Worm (Caenorhabditis elegans) whole organism, L1 larva: ENCODE data around the gene Y62H9A.12.

Experiments used
- C16A3.4 ChIP-seq: fragments of 150-350 bp; optimal IDR thresholded peaks from 2 replicates; lab custom pipeline; 2014; ENCODE audit warnings: missing biosample characterization, missing genetic modification characterization
- F16B12.6 ChIP-seq: fragments of 150-350 bp; optimal IDR thresholded peaks from 2 replicates; lab custom pipeline; 2014; ENCODE audit warnings: missing biosample characterization, missing genetic modification characterization
- Y116A8C.19 ChIP-seq: sonication (generic microtip); optimal IDR thresholded peaks from 2 replicates; lab custom pipeline; 2016; ENCODE audit warnings: missing compliant biosample characterization, missing genetic modification characterization, borderline replicate concordance
- alr-1 ChIP-seq: fragments of 200-800 bp; sonication (Bioruptor generic); optimal IDR thresholded peaks from 2 replicates; lab custom pipeline; 2018; ENCODE audit warnings: borderline replicate concordance, mild to moderate bottlenecking, missing genetic modification characterization, missing compliant biosample characterization
- aly-2 ChIP-seq: fragments of 150-350 bp; optimal IDR thresholded peaks from 2 replicates; lab custom pipeline; 2014; ENCODE audit warnings: missing biosample characterization, missing genetic modification characterization
- ama-1 ChIP-seq: fragments of 150-350 bp; optimal IDR thresholded peaks from 2 replicates; lab custom pipeline; 2014
- ceh-63 ChIP-seq: fragments of 200-800 bp; sonication (Bioruptor generic); optimal IDR thresholded peaks from 2 replicates; lab custom pipeline; 2018; ENCODE audit warnings: mild to moderate bottlenecking, missing genetic modification characterization, missing compliant biosample characterization
- ceh-8 ChIP-seq: fragments of 200-800 bp; sonication (Bioruptor generic); optimal IDR thresholded peaks from 2 replicates; lab custom pipeline; 2018; ENCODE audit warnings: mild to moderate bottlenecking, missing genetic modification characterization, moderate library complexity, missing compliant biosample characterization
- ceh-82 ChIP-seq, 3 experiments: fragments of 150-350 bp in 1 of 3; sonication (generic microtip) in 2 of 3; optimal IDR thresholded peaks; 2 replicates each; lab custom pipeline; 2014 to 2017; ENCODE audit warnings: missing biosample characterization in 3 of 3, missing genetic modification characterization in 3 of 3
- ceh-88 ChIP-seq: fragments of 200-800 bp; sonication (Bioruptor generic); IDR thresholded peaks from 2 replicates; pipeline ENCODE4 v1.3.6; 2022; ENCODE audit warnings: missing genetic modification characterization, missing compliant biosample characterization
- ces-1 ChIP-seq: fragments of 150-350 bp; optimal IDR thresholded peaks from 2 replicates; lab custom pipeline; 2014; ENCODE audit warnings: missing biosample characterization, missing genetic modification reagents, missing genetic modification characterization
- dpl-1 ChIP-seq, 3 experiments: fragments of 150-350 bp in 2 of 3; sonication (generic microtip) in 1 of 3; optimal IDR thresholded peaks; 2 replicates each; lab custom pipeline; 2014 to 2017; ENCODE audit warnings: missing biosample characterization in 3 of 3, missing genetic modification characterization in 3 of 3, missing genetic modification reagents in 3 of 3
- efl-3 ChIP-seq: fragments of 200-800 bp; sonication (Bioruptor generic); optimal IDR thresholded peaks from 2 replicates; lab custom pipeline; 2018; ENCODE audit warnings: mild to moderate bottlenecking, missing genetic modification characterization, missing compliant biosample characterization
- egl-27 ChIP-seq, 2 experiments: fragments of 150-350 bp in 1 of 2; sonication (generic microtip); optimal IDR thresholded peaks; 3 replicates each; lab custom pipeline; 2017 to 2018; ENCODE audit warnings: missing biosample characterization in 2 of 2, missing genetic modification characterization in 2 of 2, missing genetic modification reagents in 2 of 2
- elt-2 ChIP-seq: sonication (generic microtip); optimal IDR thresholded peaks from 2 replicates; lab custom pipeline; 2016; ENCODE audit warnings: missing genetic modification characterization, mild to moderate bottlenecking, inconsistent platforms, missing compliant biosample characterization, missing genetic modification reagents
- elt-3 ChIP-seq, 6 experiments: fragments of 150-350 bp in 1 of 6; sonication (generic microtip); optimal IDR thresholded peaks; 2 replicates each; lab custom pipeline; 2017 to 2018; ENCODE audit warnings: missing biosample characterization in 6 of 6, missing genetic modification characterization in 6 of 6, inconsistent platforms in 1 of 6
- ets-5 ChIP-seq: fragments of 200-800 bp; sonication (Bioruptor generic); IDR thresholded peaks from 2 replicates; pipeline ENCODE4 v1.3.6; 2022; ENCODE audit warnings: missing genetic modification characterization, missing compliant biosample characterization
- fkh-10 ChIP-seq: sonication (generic microtip); optimal IDR thresholded peaks from 2 replicates; lab custom pipeline; 2017; ENCODE audit warnings: missing biosample characterization, missing genetic modification reagents, missing genetic modification characterization
- fos-1 ChIP-seq: fragments of 150-350 bp; optimal IDR thresholded peaks from 2 replicates; lab custom pipeline; 2014; ENCODE audit warnings: missing biosample characterization, missing genetic modification characterization
- grh-1 ChIP-seq: fragments of 200-800 bp; sonication (Bioruptor generic); IDR thresholded peaks from 2 replicates; pipeline ENCODE4 v1.3.6; 2022; ENCODE audit warnings: missing genetic modification reagents, missing genetic modification characterization, missing compliant biosample characterization
- hlh-4 ChIP-seq: sonication (generic microtip); optimal IDR thresholded peaks from 2 replicates; lab custom pipeline; 2016; ENCODE audit warnings: mild to moderate bottlenecking, missing genetic modification characterization, missing compliant biosample characterization
- hpl-2 ChIP-seq: fragments of 150-350 bp; optimal IDR thresholded peaks from 2 replicates; lab custom pipeline; 2014; ENCODE audit warnings: missing biosample characterization, missing genetic modification reagents, missing genetic modification characterization
- irx-1 ChIP-seq: sonication (generic microtip); optimal IDR thresholded peaks from 2 replicates; lab custom pipeline; 2016; ENCODE audit warnings: missing genetic modification characterization, missing compliant biosample characterization
- isw-1 ChIP-seq: fragments of 200-800 bp; sonication (Bioruptor generic); IDR thresholded peaks from 2 replicates; pipeline ENCODE4 v1.3.6; 2022; ENCODE audit warnings: missing genetic modification characterization, missing compliant biosample characterization
- jun-1 ChIP-seq: fragments of 150-350 bp; optimal IDR thresholded peaks from 2 replicates; lab custom pipeline; 2014; ENCODE audit warnings: missing biosample characterization, missing genetic modification reagents, missing genetic modification characterization
- lin-13 ChIP-seq: fragments of 150-350 bp; optimal IDR thresholded peaks from 2 replicates; lab custom pipeline; 2014; ENCODE audit warnings: missing biosample characterization, missing genetic modification reagents, missing genetic modification characterization
- lin-14 ChIP-seq: fragments of 200-800 bp; sonication (Bioruptor generic); optimal IDR thresholded peaks from 2 replicates; lab custom pipeline; 2018; ENCODE audit warnings: mild to moderate bottlenecking, missing genetic modification characterization, moderate library complexity, missing compliant biosample characterization
- lin-15B ChIP-seq: fragments of 150-350 bp; sonication (generic microtip); optimal IDR thresholded peaks from 3 replicates; lab custom pipeline; 2014; ENCODE audit warnings: missing biosample characterization, missing genetic modification characterization
- lin-35 ChIP-seq, 2 experiments: fragments of 150-350 bp; optimal IDR thresholded peaks; 2 replicates each; lab custom pipeline; 2014; ENCODE audit warnings: missing biosample characterization in 2 of 2, missing genetic modification characterization in 2 of 2, missing genetic modification reagents in 2 of 2
- lin-39 ChIP-seq: fragments of 150-350 bp; optimal IDR thresholded peaks from 2 replicates; lab custom pipeline; 2014; ENCODE audit warnings: missing biosample characterization, missing genetic modification reagents, missing genetic modification characterization
- mab-9 ChIP-seq: fragments of 200-800 bp; sonication (Bioruptor generic); IDR thresholded peaks from 2 replicates; pipeline ENCODE4 v1.3.6; 2022; ENCODE audit warnings: missing genetic modification reagents, missing genetic modification characterization, missing compliant biosample characterization
- mdl-1 ChIP-seq, 2 experiments: fragments of 150-350 bp; optimal IDR thresholded peaks; 2 replicates each; lab custom pipeline; 2014 to 2017; ENCODE audit warnings: missing biosample characterization in 2 of 2, missing genetic modification characterization in 2 of 2, inconsistent platforms in 1 of 2
- mef-2 ChIP-seq: fragments of 150-350 bp; optimal IDR thresholded peaks from 2 replicates; lab custom pipeline; 2014; ENCODE audit warnings: missing biosample characterization, missing genetic modification characterization
- nhr-11 ChIP-seq: fragments of 150-350 bp; optimal IDR thresholded peaks from 2 replicates; lab custom pipeline; 2014; ENCODE audit warnings: missing biosample characterization, missing genetic modification characterization
- nhr-28 ChIP-seq: fragments of 150-350 bp; optimal IDR thresholded peaks from 2 replicates; lab custom pipeline; 2014; ENCODE audit warnings: missing biosample characterization, missing genetic modification characterization
- nhr-71 ChIP-seq: sonication (generic microtip); optimal IDR thresholded peaks from 2 replicates; lab custom pipeline; 2016; ENCODE audit warnings: mild to moderate bottlenecking, missing genetic modification characterization, moderate library complexity, missing compliant biosample characterization
- nhr-76 ChIP-seq: sonication (generic microtip); optimal IDR thresholded peaks from 2 replicates; lab custom pipeline; 2017; ENCODE audit warnings: missing biosample characterization, missing genetic modification characterization
- nhr-85 ChIP-seq: sonication (generic microtip); peaks from one replicate; lab custom pipeline; 2016; ENCODE audit warnings: missing genetic modification characterization, inconsistent platforms, missing compliant biosample characterization
- pax-3 ChIP-seq: fragments of 200-800 bp; sonication (Bioruptor generic); optimal IDR thresholded peaks from 2 replicates; lab custom pipeline; 2018; ENCODE audit warnings: mild to moderate bottlenecking, missing genetic modification characterization, moderate library complexity, missing compliant biosample characterization
- skn-1 ChIP-seq: fragments of 150-350 bp; optimal IDR thresholded peaks from 2 replicates; lab custom pipeline; 2014; ENCODE audit warnings: missing biosample characterization, missing genetic modification characterization
- snu-23 ChIP-seq: sonication (generic microtip); optimal IDR thresholded peaks from 2 replicates; lab custom pipeline; 2016; ENCODE audit warnings: missing genetic modification characterization, missing compliant biosample characterization
- sptf-1 ChIP-seq: fragments of 150-350 bp; optimal IDR thresholded peaks from 2 replicates; lab custom pipeline; 2014; ENCODE audit warnings: missing biosample characterization, missing genetic modification characterization
- sup-37 ChIP-seq: fragments of 200-800 bp; sonication (Bioruptor generic); optimal IDR thresholded peaks from 2 replicates; lab custom pipeline; 2018; ENCODE audit warnings: mild to moderate bottlenecking, missing genetic modification characterization, missing compliant biosample characterization
- swsn-7 ChIP-seq: sonication (generic microtip); optimal IDR thresholded peaks from 2 replicates; lab custom pipeline; 2016; ENCODE audit warnings: missing genetic modification characterization, missing compliant biosample characterization
- tbx-2 ChIP-seq: sonication (generic microtip); optimal IDR thresholded peaks from 2 replicates; lab custom pipeline; 2016; ENCODE audit warnings: missing genetic modification characterization, missing compliant biosample characterization
- tlp-1 ChIP-seq: fragments of 150-350 bp; optimal IDR thresholded peaks from 2 replicates; lab custom pipeline; 2014; ENCODE audit warnings: missing biosample characterization, missing genetic modification characterization
- unc-130 ChIP-seq: fragments of 150-350 bp; optimal IDR thresholded peaks from 2 replicates; lab custom pipeline; 2017; ENCODE audit warnings: missing biosample characterization, missing genetic modification characterization, inconsistent platforms
- unc-30 ChIP-seq: sonication (generic microtip); optimal IDR thresholded peaks from 2 replicates; lab custom pipeline; 2017; ENCODE audit warnings: missing biosample characterization, missing genetic modification characterization
- unc-62 ChIP-seq: fragments of 150-350 bp; optimal IDR thresholded peaks from 2 replicates; lab custom pipeline; 2014; ENCODE audit warnings: missing biosample characterization, missing genetic modification reagents, missing genetic modification characterization
- unc-86 ChIP-seq: sonication (generic microtip); optimal IDR thresholded peaks from 2 replicates; lab custom pipeline; 2016; ENCODE audit warnings: missing genetic modification characterization, missing compliant biosample characterization
- unc-98 ChIP-seq: fragments of 200-800 bp; sonication (Bioruptor generic); IDR thresholded peaks from 2 replicates; pipeline ENCODE4 v1.3.6; 2022; ENCODE audit warnings: missing genetic modification characterization, missing compliant biosample characterization
- vab-15 ChIP-seq: sonication (generic microtip); optimal IDR thresholded peaks from 2 replicates; lab custom pipeline; 2017; ENCODE audit warnings: missing genotype, mild to moderate bottlenecking, missing genetic modification characterization, missing compliant biosample characterization

The Y62H9A.12 gene

ce11 chrX:11937343-11937935, 23.5 kb downstream of the Y62H9A.12 start:
- TF ChIP-seq mab-9: peak; percentile 92
- TF ChIP-seq mef-2 (tag; lab: Kevin White, UChicago): peak; percentile 78
- peak; percentile 76 for TF ChIP-seq unc-98
- peak; percentile 99 for TF ChIP-seq C16A3.4 (tag; lab: Kevin White, UChicago)
- peak; percentile 96 for TF ChIP-seq lin-14 (GFP tag; lab: Kevin White, UChicago)
- TF ChIP-seq ceh-82 (tag; optimal IDR thresholded peaks at IDR 0.05; lab: Kevin White, UChicago): peak; percentile 99
- peak; percentile 95 for TF ChIP-seq unc-86
- peak; percentile 66 for TF ChIP-seq F16B12.6 (tag; lab: Kevin White, UChicago)
- peak; percentile 97 for TF ChIP-seq nhr-85 (tag; lab: Kevin White, UChicago)
- peak; percentile 99 for TF ChIP-seq nhr-11
- peak; percentile 96 for TF ChIP-seq grh-1 (GFP tag; lab: Robert Waterston, UW)
- TF ChIP-seq pax-3: peak; percentile 92
- peak; percentile 99 for TF ChIP-seq fos-1 (tag; lab: Kevin White, UChicago)
- TF ChIP-seq lin-15B (tag; lab: Kevin White, UChicago): peak; percentile 6
- TF ChIP-seq elt-2 (tag; lab: Kevin White, UChicago): peak; percentile 94
- TF ChIP-seq efl-3 (GFP tag; lab: Kevin White, UChicago): peak; percentile 92
- TF ChIP-seq hpl-2 (GFP tag; lab: Kevin White, UChicago): peak; percentile 100
- TF ChIP-seq nhr-76 (tag; lab: Kevin White, UChicago): peak; percentile 92
- peak; percentile 99 for TF ChIP-seq skn-1 (tag; lab: Kevin White, UChicago)
- no peak for TF ChIP-seq tlp-1 (tag; lab: Kevin White, UChicago)
- peak; percentile 97 for TF ChIP-seq ceh-88 (GFP tag; lab: Robert Waterston, UW)
- TF ChIP-seq aly-2 (tag; lab: Kevin White, UChicago): peak; percentile 94
- TF ChIP-seq egl-27 (tag; optimal IDR thresholded peaks at IDR 0.05; lab: Kevin White, UChicago): peak; percentile 81 to 98
- TF ChIP-seq Y116A8C.19 (tag; lab: Kevin White, UChicago): no peak
- no peak for TF ChIP-seq unc-62 (GFP tag; lab: Kevin White, UChicago)
- peak; percentile 10 for TF ChIP-seq unc-130 (tag; lab: Kevin White, UChicago)
- peak; percentile 100 for TF ChIP-seq snu-23
- peak; percentile 73 for TF ChIP-seq ces-1
- TF ChIP-seq lin-13 (GFP tag; lab: Kevin White, UChicago): peak; percentile 97
- TF ChIP-seq ets-5 (GFP tag; lab: Robert Waterston, UW): no peak
- peak; percentile 96 for TF ChIP-seq ceh-63 (GFP tag; lab: Kevin White, UChicago)
- TF ChIP-seq lin-39 (tag; lab: Kevin White, UChicago): peak; percentile 98
- peak; percentile 70 for TF ChIP-seq vab-15 (tag; lab: Kevin White, UChicago)
- peak; percentile 87 for TF ChIP-seq hlh-4 (tag; lab: Kevin White, UChicago)
- peak; percentile 98 for TF ChIP-seq tbx-2 (tag; lab: Kevin White, UChicago)
- peak; percentile 73 for TF ChIP-seq unc-30 (tag; lab: Kevin White, UChicago)
- peak; percentile 100 for TF ChIP-seq jun-1 (tag; lab: Kevin White, UChicago)
- no peak for TF ChIP-seq alr-1 (tag; lab: Kevin White, UChicago)
- TF ChIP-seq nhr-28: peak; percentile 73
- peak; percentile 87 for TF ChIP-seq sup-37 (GFP tag; lab: Kevin White, UChicago)
- TF ChIP-seq mdl-1 (tag; optimal IDR thresholded peaks at IDR 0.05; lab: Kevin White, UChicago): peak in 1 of 2 experiments; percentile 93
- peak; percentile 98 for TF ChIP-seq swsn-7 (tag; lab: Kevin White, UChicago)
- peak; percentile 99 for TF ChIP-seq fkh-10 (GFP tag; lab: Kevin White, UChicago)
- peak; percentile 86 for TF ChIP-seq isw-1 (GFP tag; lab: Robert Waterston, UW)
- no peak for TF ChIP-seq sptf-1
- peak; percentile 65 to 93 for TF ChIP-seq lin-35 (GFP tag; optimal IDR thresholded peaks at IDR 0.05; lab: Kevin White, UChicago)
- TF ChIP-seq ceh-8: peak; percentile 99
- TF ChIP-seq ama-1: no peak
- peak; percentile 98 for TF ChIP-seq nhr-71
- TF ChIP-seq irx-1 (tag; lab: Kevin White, UChicago): peak; percentile 98
- peak; percentile 51 to 66 (median 58) for TF ChIP-seq dpl-1 (GFP tag; optimal IDR thresholded peaks at IDR 0.05; lab: Kevin White, UChicago)
- peak in 5 of 6 experiments; percentile 92 to 99 (median 97) for TF ChIP-seq elt-3 (tag; optimal IDR thresholded peaks at IDR 0.05; lab: Kevin White, UChicago)
